Fruit fly (Drosophila melanogaster) S2 (cell line): ENCODE results near the gene CG8560.

Experiments
- CG8478 ChIP-seq: fragments of >200 bp; optimal IDR thresholded peaks from 2 replicates; lab custom pipeline; 2018
- CTCF ChIP-seq, 2 experiments: fragments of >200 bp; optimal IDR thresholded peaks; 2 replicates each; lab custom pipeline; 2018

The CG8560 gene

dm6 chr3L:7360324-7360852, 43.6 kb downstream of the CG8560 start, which contains the start of gene Sec63:
Gene Sec63, plus strand, starts transcription at chr3L:7360561.
- TF ChIP-seq CTCF (optimal IDR thresholded peaks at IDR 0.05; lab: Kevin White, UChicago), result peak; percentile 16 to 40
- no peak for TF ChIP-seq CG8478 (lab: Kevin White, UChicago)

DNA sequence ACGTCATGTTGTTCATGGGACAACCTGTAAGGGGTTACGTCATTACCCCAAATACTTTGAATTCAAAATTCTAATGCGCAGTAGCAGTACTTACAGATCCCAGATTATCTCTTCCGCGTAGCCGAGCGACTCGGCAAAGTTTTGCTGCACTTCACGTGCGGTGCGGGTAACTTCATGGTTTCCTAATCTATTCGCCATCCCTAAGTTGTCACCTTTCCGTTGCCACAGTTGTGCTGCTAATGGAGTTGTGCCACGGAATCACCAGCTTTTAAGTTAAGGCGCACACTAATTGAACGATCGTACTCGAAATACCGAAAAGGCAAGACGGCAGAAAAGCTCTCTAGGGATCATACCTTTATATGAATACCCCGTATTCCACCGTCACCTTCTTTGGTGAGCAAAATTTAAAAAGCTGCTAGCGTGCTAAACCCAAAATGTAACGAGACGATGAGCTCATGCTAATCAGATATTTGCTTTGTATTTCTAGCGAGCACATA, 44.1 kb downstream of the CG8560 start, which contains the start of gene pst:
Gene pst (minus strand): TSS at position 437 of the 497 bp plus-strand sequence.
- TF ChIP-seq CG8478 (lab: Kevin White, UChicago) (no peak), CTCF (optimal IDR thresholded peaks at IDR 0.05; lab: Kevin White, UChicago) (no peak)

- TF ChIP-seq CTCF (optimal IDR thresholded peaks at IDR 0.05; lab: Kevin White, UChicago), result peak; percentile 85 to 93
- TF ChIP-seq CG8478 (lab: Kevin White, UChicago), result no peak
Measured at dm6 chr3L:7356386-7357117, 47.4 kb downstream of the CG8560 start, which contains the start of gene CTCF. Gene CTCF, minus strand, starts transcription at chr3L:7356713.
